Worm (Caenorhabditis elegans): Measurements from ENCODE around the gene C42D8.1.

C42D8.1 gene

ce11 chrX:5086212-5086611, 23.1 kb upstream of the C42D8.1 start:
- TF ChIP-seq W03F9.2 (tag; optimal IDR thresholded peaks at IDR 0.05) (no peak), dao-5 (tag; optimal IDR thresholded peaks at IDR 0.05) (no peak), him-1 (tag; optimal IDR thresholded peaks at IDR 0.05) (no peak)

- TF ChIP-seq W03F9.2 (tag; optimal IDR thresholded peaks at IDR 0.05) (no peak), dao-5 (tag; optimal IDR thresholded peaks at IDR 0.05) (no peak), him-1 (tag; optimal IDR thresholded peaks at IDR 0.05) (no peak)
Observed at ce11 chrX:5087366-5087891, 21.9 kb upstream of the C42D8.1 start, which contains the start of gene pnk-4. TSS of gene pnk-4 (plus strand) at chrX:5087841.

ce11 chrX:5093997-5094396, 15.3 kb upstream of the C42D8.1 start:
- TF ChIP-seq dao-5 (tag; optimal IDR thresholded peaks at IDR 0.05) (no peak), W03F9.2 (tag; optimal IDR thresholded peaks at IDR 0.05) (no peak), him-1 (tag; optimal IDR thresholded peaks at IDR 0.05) (no peak)

ce11 chrX:5096967-5097366, 12.3 kb upstream of the C42D8.1 start, which contains the start of gene acn-1:
TSS of gene acn-1 (minus strand) at chrX:5097067.
- TF ChIP-seq dao-5 (tag; optimal IDR thresholded peaks at IDR 0.05), result no peak
- TF ChIP-seq W03F9.2 (tag; optimal IDR thresholded peaks at IDR 0.05), result no peak
- TF ChIP-seq him-1 (tag; optimal IDR thresholded peaks at IDR 0.05), result no peak

ce11 chrX:5098935-5099334, 10.4 kb upstream of the C42D8.1 start:
- no peak for TF ChIP-seq him-1 (tag; optimal IDR thresholded peaks at IDR 0.05)
- no peak for TF ChIP-seq dao-5 (tag; optimal IDR thresholded peaks at IDR 0.05)
- no peak for TF ChIP-seq W03F9.2 (tag; optimal IDR thresholded peaks at IDR 0.05)

- TF ChIP-seq him-1 (tag; optimal IDR thresholded peaks at IDR 0.05) (no peak), W03F9.2 (tag; optimal IDR thresholded peaks at IDR 0.05) (no peak), dao-5 (tag; optimal IDR thresholded peaks at IDR 0.05) (peak; percentile 2)
Observed at ce11 chrX:5100738-5101379, 8.4 kb upstream of the C42D8.1 start, which contains the start of gene vit-2. TSS of gene vit-2 (plus strand) at chrX:5101042.

- TF ChIP-seq him-1 (tag; optimal IDR thresholded peaks at IDR 0.05), result no peak
- TF ChIP-seq dao-5 (tag; optimal IDR thresholded peaks at IDR 0.05), result no peak
- TF ChIP-seq W03F9.2 (tag; optimal IDR thresholded peaks at IDR 0.05), result no peak
Observed at ce11 chrX:5102338-5102737, 7.0 kb upstream of the C42D8.1 start.

- TF ChIP-seq him-1 (tag; optimal IDR thresholded peaks at IDR 0.05) (no peak), dao-5 (tag; optimal IDR thresholded peaks at IDR 0.05) (no peak), W03F9.2 (tag; optimal IDR thresholded peaks at IDR 0.05) (no peak)
Observed at ce11 chrX:5103422-5103821, 5.9 kb upstream of the C42D8.1 start.

- no peak for TF ChIP-seq dao-5 (tag; optimal IDR thresholded peaks at IDR 0.05)
- TF ChIP-seq W03F9.2 (tag; optimal IDR thresholded peaks at IDR 0.05), result no peak
- no peak for TF ChIP-seq him-1 (tag; optimal IDR thresholded peaks at IDR 0.05)
Observed at ce11 chrX:5105703-5106102, 3.6 kb upstream of the C42D8.1 start.

- TF ChIP-seq him-1 (tag; optimal IDR thresholded peaks at IDR 0.05) (no peak), W03F9.2 (tag; optimal IDR thresholded peaks at IDR 0.05) (no peak), dao-5 (tag; optimal IDR thresholded peaks at IDR 0.05) (no peak)
Observed at ce11 chrX:5106187-5106694, 3.1 kb upstream of the C42D8.1 start.

ce11 chrX:5106942-5107341, 2.4 kb upstream of the C42D8.1 start, which contains the start of gene C42D8.9:
TSS of gene C42D8.9 (minus strand) at chrX:5107042.
- TF ChIP-seq dao-5 (tag; optimal IDR thresholded peaks at IDR 0.05) (no peak), W03F9.2 (tag; optimal IDR thresholded peaks at IDR 0.05) (no peak), him-1 (tag; optimal IDR thresholded peaks at IDR 0.05) (no peak)

ce11 chrX:5111894-5112293, 2.6 kb downstream of the C42D8.1 start:
- no peak for TF ChIP-seq dao-5 (tag; optimal IDR thresholded peaks at IDR 0.05)
- TF ChIP-seq W03F9.2 (tag; optimal IDR thresholded peaks at IDR 0.05), result no peak
- no peak for TF ChIP-seq him-1 (tag; optimal IDR thresholded peaks at IDR 0.05)

ce11 chrX:5115511-5115910, 6.2 kb downstream of the C42D8.1 start:
- TF ChIP-seq him-1 (tag; optimal IDR thresholded peaks at IDR 0.05), result no peak

ce11 chrX:5116180-5116579, 6.9 kb downstream of the C42D8.1 start:
- TF ChIP-seq him-1 (tag; optimal IDR thresholded peaks at IDR 0.05) (no peak), dao-5 (tag; optimal IDR thresholded peaks at IDR 0.05) (no peak), W03F9.2 (tag; optimal IDR thresholded peaks at IDR 0.05) (no peak)
